Worm (Caenorhabditis elegans) whole organism, young adult: ENCODE measurements around the gene nadk-2.

Experiments
- B0261.1 ChIP-seq: sonication (generic microtip); optimal IDR thresholded peaks from 2 replicates; lab custom pipeline; 2016; ENCODE audit warnings: mild to moderate bottlenecking, missing genetic modification characterization, moderate library complexity, missing compliant biosample characterization
- C17E4.6 ChIP-seq: fragments of 200-800 bp; sonication (Bioruptor generic); IDR thresholded peaks from 2 replicates; pipeline ENCODE4 v1.3.6; 2022; ENCODE audit warnings: missing genetic modification reagents, missing genetic modification characterization, missing compliant biosample characterization
- D2030.7 ChIP-seq: fragments of 200-800 bp; sonication (Bioruptor generic); IDR thresholded peaks from 2 replicates; pipeline ENCODE4 v1.3.6; 2022; ENCODE audit warnings: missing genetic modification reagents, missing genetic modification characterization, missing compliant biosample characterization
- F10E7.11 ChIP-seq: sonication (generic microtip); optimal IDR thresholded peaks from 2 replicates; lab custom pipeline; 2017; ENCODE audit warnings: mild to moderate bottlenecking, missing genetic modification characterization, moderate library complexity, missing compliant biosample characterization
- F22D6.2 ChIP-seq: sonication (generic microtip); optimal IDR thresholded peaks from 2 replicates; lab custom pipeline; 2016; ENCODE audit warnings: mild to moderate bottlenecking, missing genetic modification characterization, missing compliant biosample characterization
- F55B11.4 ChIP-seq: sonication (generic microtip); optimal IDR thresholded peaks from 2 replicates; lab custom pipeline; 2016; ENCODE audit warnings: missing compliant biosample characterization, missing genetic modification characterization, borderline replicate concordance; ENCODE audit not compliant: insufficient read depth
- K12H6.12 ChIP-seq: fragments of 200-800 bp; sonication (Bioruptor generic); optimal IDR thresholded peaks from 2 replicates; lab custom pipeline; 2018; ENCODE audit warnings: mild to moderate bottlenecking, missing genetic modification characterization, missing compliant biosample characterization
- Y79H2A.3 ChIP-seq: fragments of 200-800 bp; sonication (Bioruptor generic); conservative IDR thresholded peaks from 2 replicates; pipeline ENCODE4 v1.3.6; 2022; ENCODE audit warnings: missing genetic modification reagents, missing genetic modification characterization, missing compliant biosample characterization
- ZK185.1 ChIP-seq: sonication (generic microtip); optimal IDR thresholded peaks from 2 replicates; lab custom pipeline; 2016; ENCODE audit warnings: mild to moderate bottlenecking, missing genetic modification characterization, missing compliant biosample characterization; ENCODE audit not compliant: poor library complexity, severe bottlenecking
- ama-1 ChIP-seq, 3 experiments: fragments of 150-350 bp in 1 of 3; sonication (generic microtip) in 2 of 3; optimal IDR thresholded peaks; 2 replicates each; lab custom pipeline; 2014 to 2018; ENCODE audit warnings: missing biosample characterization in 2 of 3, missing genetic modification characterization in 2 of 3, missing genetic modification reagents in 2 of 3
- aptf-3 ChIP-seq: fragments of 200-800 bp; sonication (Bioruptor generic); IDR thresholded peaks from 2 replicates; pipeline ENCODE4 v1.3.6; 2022; ENCODE audit warnings: missing genetic modification characterization, missing compliant biosample characterization
- attf-3 ChIP-seq: fragments of 200-800 bp; sonication (Bioruptor generic); conservative IDR thresholded peaks from 2 replicates; pipeline ENCODE4 v1.3.6; 2022; ENCODE audit warnings: missing genetic modification reagents, missing genetic modification characterization, missing compliant biosample characterization
- attf-5 ChIP-seq: fragments of 200-800 bp; sonication (Bioruptor generic); optimal IDR thresholded peaks from 2 replicates; lab custom pipeline; 2018; ENCODE audit warnings: mild to moderate bottlenecking, missing genetic modification characterization, missing compliant biosample characterization
- attf-6 ChIP-seq: fragments of 200-800 bp; sonication (Bioruptor generic); IDR thresholded peaks from 2 replicates; pipeline ENCODE4 v1.3.6; 2022; ENCODE audit warnings: missing genetic modification reagents, missing genetic modification characterization, missing compliant biosample characterization
- cebp-1 ChIP-seq, 2 experiments: fragments of 200-800 bp in 1 of 2; sonication (Bioruptor generic) in 1 of 2; sonication (generic microtip) in 1 of 2; IDR thresholded peaks in 1 of 2; optimal IDR thresholded peaks in 1 of 2; 2 replicates each; pipeline versions ENCODE4 v1.3.6 to Lab custom; 2017 to 2022; ENCODE audit warnings: missing compliant biosample characterization in 2 of 2, missing genetic modification characterization in 2 of 2, mild to moderate bottlenecking in 1 of 2, missing genetic modification reagents in 1 of 2, moderate library complexity in 1 of 2
- ceh-58 ChIP-seq: fragments of 200-800 bp; sonication (Bioruptor generic); IDR thresholded peaks from 2 replicates; pipeline ENCODE4 v1.3.6; 2022; ENCODE audit warnings: missing genetic modification characterization, missing compliant biosample characterization
- ceh-91 ChIP-seq: fragments of 200-800 bp; sonication (Bioruptor generic); IDR thresholded peaks from 2 replicates; pipeline ENCODE4 v1.3.6; 2022; ENCODE audit warnings: missing genetic modification reagents, missing genetic modification characterization, missing compliant biosample characterization
- chd-7 ChIP-seq: sonication (generic microtip); optimal IDR thresholded peaks from 2 replicates; lab custom pipeline; 2016; ENCODE audit warnings: mild to moderate bottlenecking, missing genetic modification characterization, moderate library complexity, missing compliant biosample characterization
- dox-1 ChIP-seq: fragments of 200-800 bp; sonication (Bioruptor generic); IDR thresholded peaks from 2 replicates; pipeline ENCODE4 v1.3.6; 2022; ENCODE audit warnings: missing genetic modification reagents, missing genetic modification characterization, missing compliant biosample characterization
- dpff-1 ChIP-seq: sonication (generic microtip); optimal IDR thresholded peaks from 2 replicates; lab custom pipeline; 2017; ENCODE audit warnings: mild to moderate bottlenecking, missing genetic modification characterization, missing compliant biosample characterization
- dpl-1 ChIP-seq: fragments of 150-350 bp; optimal IDR thresholded peaks from 2 replicates; lab custom pipeline; 2014; ENCODE audit warnings: missing biosample characterization, missing genetic modification reagents, missing genetic modification characterization
- efl-1 ChIP-seq: fragments of 150-350 bp; optimal IDR thresholded peaks from 2 replicates; lab custom pipeline; 2014; ENCODE audit warnings: missing biosample characterization, missing genetic modification reagents, missing genetic modification characterization
- egl-18 ChIP-seq: fragments of 200-800 bp; sonication (Bioruptor generic); IDR thresholded peaks from 2 replicates; pipeline ENCODE4 v1.3.6; 2022; ENCODE audit warnings: missing genetic modification reagents, missing genetic modification characterization, missing compliant biosample characterization
- egrh-3 ChIP-seq: fragments of 200-800 bp; sonication (Bioruptor generic); IDR thresholded peaks from 2 replicates; pipeline ENCODE4 v1.3.6; 2022; ENCODE audit warnings: missing genetic modification reagents, missing genetic modification characterization, missing compliant biosample characterization
- hrde-1 ChIP-seq: sonication (generic microtip); optimal IDR thresholded peaks from 2 replicates; lab custom pipeline; 2016; ENCODE audit warnings: missing genetic modification characterization, mild to moderate bottlenecking, missing compliant biosample characterization, moderate library complexity, missing genotype, missing genetic modification reagents, borderline replicate concordance
- lag-1 ChIP-seq: fragments of 200-800 bp; sonication (Bioruptor generic); IDR thresholded peaks from 2 replicates; pipeline ENCODE4 v1.3.6; 2022; ENCODE audit warnings: missing genetic modification reagents, missing genetic modification characterization, missing compliant biosample characterization
- let-607 ChIP-seq, 2 experiments: fragments of 200-800 bp in 1 of 2; sonication (Bioruptor generic) in 1 of 2; sonication (generic microtip) in 1 of 2; optimal IDR thresholded peaks; 2 replicates each; lab custom pipeline; 2016 to 2018; ENCODE audit warnings: mild to moderate bottlenecking in 2 of 2, missing compliant biosample characterization in 2 of 2, missing genetic modification characterization in 2 of 2, moderate library complexity in 2 of 2, missing genotype in 1 of 2
- lin-26 ChIP-seq: fragments of 200-800 bp; sonication (Bioruptor generic); IDR thresholded peaks from 2 replicates; pipeline ENCODE4 v1.3.6; 2022; ENCODE audit warnings: missing genetic modification reagents, missing genetic modification characterization, missing compliant biosample characterization
- lin-35 ChIP-seq, 3 experiments: fragments of 150-350 bp in 2 of 3; sonication (generic microtip) in 1 of 3; optimal IDR thresholded peaks; 2 replicates each; lab custom pipeline; 2014 to 2018; ENCODE audit warnings: missing biosample characterization in 3 of 3, missing genetic modification characterization in 3 of 3, missing genetic modification reagents in 3 of 3
- lsl-1 ChIP-seq: fragments of 200-800 bp; sonication (Bioruptor generic); optimal IDR thresholded peaks from 2 replicates; lab custom pipeline; 2018; ENCODE audit warnings: mild to moderate bottlenecking, missing genetic modification characterization, moderate library complexity, missing compliant biosample characterization
- madf-10 ChIP-seq: sonication (generic microtip); optimal IDR thresholded peaks from 2 replicates; lab custom pipeline; 2016; ENCODE audit warnings: mild to moderate bottlenecking, missing genetic modification characterization, missing compliant biosample characterization
- mel-28 ChIP-seq: sonication (generic microtip); optimal IDR thresholded peaks from 2 replicates; lab custom pipeline; 2016; ENCODE audit warnings: borderline replicate concordance, mild to moderate bottlenecking, missing genetic modification characterization, missing compliant biosample characterization
- nfyb-1 ChIP-seq: fragments of 200-800 bp; sonication (Bioruptor generic); IDR thresholded peaks from 2 replicates; pipeline ENCODE4 v1.3.6; 2022; ENCODE audit warnings: missing genetic modification reagents, missing genetic modification characterization, missing compliant biosample characterization
- nhr-179 ChIP-seq: sonication (generic microtip); optimal IDR thresholded peaks from 2 replicates; lab custom pipeline; 2016; ENCODE audit warnings: mild to moderate bottlenecking, missing genetic modification characterization, missing compliant biosample characterization
- nhr-80 ChIP-seq: sonication (generic microtip); optimal IDR thresholded peaks from 2 replicates; lab custom pipeline; 2016; ENCODE audit warnings: missing genetic modification characterization, missing compliant biosample characterization
- pbrm-1 ChIP-seq: fragments of 200-800 bp; sonication (Bioruptor generic); IDR thresholded peaks from 2 replicates; pipeline ENCODE4 v1.3.6; 2022; ENCODE audit warnings: missing genetic modification reagents, missing genetic modification characterization, missing compliant biosample characterization
- rec-8 ChIP-seq, 2 experiments: sonication (generic microtip); optimal IDR thresholded peaks; 2 replicates each; lab custom pipeline; 2016; ENCODE audit warnings: mild to moderate bottlenecking in 2 of 2, missing genetic modification characterization in 2 of 2, missing genetic modification reagents in 2 of 2, missing genotype in 2 of 2, missing biosample characterization in 1 of 2, missing compliant biosample characterization in 1 of 2, moderate library complexity in 1 of 2
- rpc-1 ChIP-seq, 2 experiments: fragments of 150-350 bp in 1 of 2; sonication (generic microtip) in 1 of 2; optimal IDR thresholded peaks; 2 replicates each; lab custom pipeline; 2014 to 2018; ENCODE audit warnings: missing biosample characterization in 1 of 2, missing genetic modification characterization in 1 of 2, missing genetic modification reagents in 1 of 2, missing genotype in 1 of 2
- snpc-1.3 ChIP-seq: sonication (generic microtip); optimal IDR thresholded peaks from 2 replicates; lab custom pipeline; 2017; ENCODE audit warnings: missing genetic modification characterization, mild to moderate bottlenecking, missing compliant biosample characterization, antibody characterized with exemption, moderate library complexity, missing genotype, missing genetic modification reagents; ENCODE audit not compliant: insufficient read depth
- sptf-2 ChIP-seq: fragments of 200-800 bp; sonication (Bioruptor generic); optimal IDR thresholded peaks from 2 replicates; lab custom pipeline; 2018; ENCODE audit warnings: mild to moderate bottlenecking, missing genetic modification characterization, missing compliant biosample characterization
- tbp1 ChIP-seq: fragments of 200-800 bp; sonication (Bioruptor generic); optimal IDR thresholded peaks from 2 replicates; lab custom pipeline; 2018; ENCODE audit warnings: mild to moderate bottlenecking, missing genetic modification characterization, missing compliant biosample characterization
- unc-130 ChIP-seq: sonication (generic microtip); optimal IDR thresholded peaks from 2 replicates; lab custom pipeline; 2016; ENCODE audit warnings: missing genetic modification reagents, missing genetic modification characterization, missing compliant biosample characterization
- unc-62 ChIP-seq: fragments of 150-350 bp; optimal IDR thresholded peaks from 2 replicates; lab custom pipeline; 2014; ENCODE audit warnings: missing biosample characterization, missing genetic modification reagents, missing genetic modification characterization
- zfh-2 ChIP-seq: fragments of 200-800 bp; sonication (Bioruptor generic); conservative IDR thresholded peaks from 2 replicates; pipeline ENCODE4 v1.3.6; 2022; ENCODE audit warnings: missing genetic modification reagents, missing genetic modification characterization, missing compliant biosample characterization
- ztf-25 ChIP-seq: fragments of 200-800 bp; sonication (Bioruptor generic); IDR thresholded peaks from 2 replicates; pipeline ENCODE4 v1.3.6; 2022; ENCODE audit warnings: missing genetic modification reagents, missing genetic modification characterization, missing compliant biosample characterization
- ztf-28 ChIP-seq: fragments of 200-800 bp; sonication (Bioruptor generic); IDR thresholded peaks from 2 replicates; pipeline ENCODE4 v1.3.6; 2022; ENCODE audit warnings: missing genetic modification reagents, missing genetic modification characterization, missing compliant biosample characterization
- ztf-3 ChIP-seq: fragments of 200-800 bp; sonication (Bioruptor generic); optimal IDR thresholded peaks from 2 replicates; lab custom pipeline; 2018; ENCODE audit warnings: mild to moderate bottlenecking, missing genetic modification characterization, missing compliant biosample characterization

The nadk-2 gene

DNA sequence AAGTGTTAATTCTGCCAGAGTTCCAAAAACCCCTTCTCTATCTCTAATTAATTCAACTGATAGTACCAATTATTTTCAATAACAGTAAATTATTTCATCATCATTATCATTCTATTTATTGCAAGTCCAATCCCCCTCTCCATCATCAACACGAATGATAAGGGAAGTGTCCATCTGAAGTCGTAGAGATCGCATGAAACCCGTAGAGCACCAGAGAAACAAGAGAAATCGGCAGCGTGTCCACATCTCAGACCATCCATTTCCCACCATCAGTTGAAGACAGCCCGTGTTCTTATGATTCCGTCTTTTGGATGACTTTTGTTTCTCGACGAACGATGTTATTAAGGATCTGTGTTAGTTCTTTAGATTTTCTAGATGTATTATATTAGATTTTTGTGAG lies 4.1 kb downstream of the nadk-2 start:
- TF ChIP-seq lag-1 (GFP tag; lab: Robert Waterston, UW) (no peak), nhr-80 (tag; lab: Kevin White, UChicago) (peak; percentile 25), attf-3 (GFP tag; lab: Robert Waterston, UW) (no peak), lin-35 (GFP tag; optimal IDR thresholded peaks at IDR 0.05; lab: Kevin White, UChicago) (no peak), efl-1 (GFP tag; lab: Kevin White, UChicago) (no peak), D2030.7 (no peak), mel-28 (tag; lab: Kevin White, UChicago) (no peak), hrde-1 (tag; lab: Kevin White, UChicago) (no peak), unc-130 (no peak), snpc-1.3 (no peak), tbp1 (GFP tag; lab: Kevin White, UChicago) (no peak), cebp-1 (GFP tag; IDR thresholded peaks at IDR 0.05; lab: Robert Waterston, UW) (no peak), cebp-1 (tag; optimal IDR thresholded peaks at IDR 0.05; lab: Kevin White, UChicago) (peak; percentile 32), ZK185.1 (tag; lab: Kevin White, UChicago) (no peak), lin-26 (GFP tag; lab: Robert Waterston, UW) (no peak), sptf-2 (GFP tag; lab: Kevin White, UChicago) (no peak), unc-62 (GFP tag; lab: Kevin White, UChicago) (no peak), attf-6 (GFP tag; lab: Robert Waterston, UW) (no peak), F22D6.2 (no peak), egl-18 (no peak), attf-5 (no peak), ceh-91 (no peak), zfh-2 (GFP tag; lab: Robert Waterston, UW) (no peak), F55B11.4 (no peak), dpff-1 (tag; lab: Kevin White, UChicago) (no peak), F10E7.11 (tag; lab: Kevin White, UChicago) (no peak), let-607 (tag; optimal IDR thresholded peaks at IDR 0.05; lab: Kevin White, UChicago) (peak in 1 of 2 experiments; percentile 17), ztf-25 (GFP tag; lab: Robert Waterston, UW) (no peak), chd-7 (no peak), ama-1 (optimal IDR thresholded peaks at IDR 0.05; lab: Kevin White, UChicago) (peak; percentile 5), ama-1 (GFP tag; optimal IDR thresholded peaks at IDR 0.05; lab: Kevin White, UChicago) (no peak), K12H6.12 (no peak), C17E4.6 (GFP tag; lab: Robert Waterston, UW) (no peak), nhr-179 (tag; lab: Kevin White, UChicago) (no peak), rec-8 (tag; optimal IDR thresholded peaks at IDR 0.05; lab: Kevin White, UChicago) (no peak), dox-1 (GFP tag; lab: Robert Waterston, UW) (no peak)

ce11 chrII:12054150-12054549 lies 4.8 kb downstream of the nadk-2 start:
- TF ChIP-seq egrh-3 (GFP tag; lab: Robert Waterston, UW), result no peak
- TF ChIP-seq nfyb-1, result no peak
- no peak for TF ChIP-seq B0261.1 (tag; lab: Kevin White, UChicago)
- 0 out of 2 replicates have a peak, but pooled peaks have one; percentile 34 for TF ChIP-seq Y79H2A.3 (GFP tag; lab: Robert Waterston, UW)
- no peak for TF ChIP-seq madf-10
- TF ChIP-seq dox-1 (GFP tag; lab: Robert Waterston, UW), result no peak
- TF ChIP-seq pbrm-1 (GFP tag; lab: Robert Waterston, UW), result 0 out of 2 replicates have a peak, but pooled peaks have one; percentile 22
- no peak for TF ChIP-seq ztf-28 (GFP tag; lab: Robert Waterston, UW)
- TF ChIP-seq let-607 (tag; optimal IDR thresholded peaks at IDR 0.05; lab: Kevin White, UChicago), result no peak
- no peak for TF ChIP-seq aptf-3
- TF ChIP-seq ztf-3, result no peak
- TF ChIP-seq rpc-1 (optimal IDR thresholded peaks at IDR 0.05; lab: Kevin White, UChicago), result no peak
- TF ChIP-seq rpc-1 (tag; optimal IDR thresholded peaks at IDR 0.05; lab: Kevin White, UChicago), result no peak
- TF ChIP-seq dpl-1, result no peak
- peak; percentile 53 for TF ChIP-seq ama-1 (optimal IDR thresholded peaks at IDR 0.05; lab: Kevin White, UChicago)
- no peak for TF ChIP-seq ama-1 (GFP tag; optimal IDR thresholded peaks at IDR 0.05; lab: Kevin White, UChicago)
- TF ChIP-seq ceh-58 (GFP tag; lab: Robert Waterston, UW), result no peak
- no peak for TF ChIP-seq lsl-1 (GFP tag; lab: Kevin White, UChicago)
- no peak for TF ChIP-seq rec-8 (tag; optimal IDR thresholded peaks at IDR 0.05; lab: Kevin White, UChicago)
